Fruit fly (Drosophila melanogaster): ENCODE results near the gene Madm.

The Madm gene

DNA sequence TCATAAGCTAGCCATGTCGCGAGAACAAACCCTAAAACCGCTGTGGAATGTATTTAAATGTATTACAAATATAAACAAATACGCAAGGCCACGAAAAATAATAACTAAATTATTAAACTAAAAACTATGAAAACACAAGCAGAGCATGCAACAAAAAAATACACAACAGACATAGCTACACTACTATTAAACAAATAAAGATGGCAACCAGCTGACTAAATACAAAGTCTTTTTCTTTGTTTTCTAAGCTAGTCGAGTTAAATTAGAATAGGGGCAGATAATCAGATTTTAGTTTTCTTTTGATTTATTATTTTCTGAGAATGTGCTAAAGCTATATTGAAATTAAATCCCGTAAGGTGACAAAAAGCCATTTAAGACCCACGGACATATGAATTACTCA is 4.3 kb downstream of the Madm start (continued):
- TF ChIP-seq Hsf (GFP tag; optimal IDR thresholded peaks at IDR 0.05) = no peak
- TF ChIP-seq sug (tag; optimal IDR thresholded peaks at IDR 0.05) = peak; percentile 13
- no peak for TF ChIP-seq Dip2 (GFP tag; IDR thresholded peaks at IDR 0.05)
- no peak for TF ChIP-seq trem (tag; optimal IDR thresholded peaks at IDR 0.05)
- no peak for TF ChIP-seq CG4282 (GFP tag; optimal IDR thresholded peaks at IDR 0.05)
- peak; percentile 4 for TF ChIP-seq CG13424 (tag; optimal IDR thresholded peaks at IDR 0.05)
- TF ChIP-seq CG10543 (GFP tag; optimal IDR thresholded peaks at IDR 0.05) = peak; percentile 71
- peak; percentile 41; the same call in 1 of the 2 replicates for TF ChIP-seq Atf6 (GFP tag; IDR thresholded peaks at IDR 0.05)
- no peak for TF ChIP-seq lilli (GFP tag; optimal IDR thresholded peaks at IDR 0.05)
- TF ChIP-seq scrt (GFP tag; optimal IDR thresholded peaks at IDR 0.05) = peak; percentile 53
- TF ChIP-seq Meics (GFP tag; optimal IDR thresholded peaks at IDR 0.05) = peak; percentile 56
- TF ChIP-seq CG34422 (GFP tag; IDR thresholded peaks at IDR 0.05) = no peak
- TF ChIP-seq Mad (GFP tag; optimal IDR thresholded peaks at IDR 0.05) = no peak
- no peak for TF ChIP-seq Hey (tag; optimal IDR thresholded peaks at IDR 0.05)
- TF ChIP-seq gce (GFP tag; IDR thresholded peaks at IDR 0.05) = no peak
- TF ChIP-seq Rfx (GFP tag; IDR thresholded peaks at IDR 0.05) = peak; percentile 20; the same call in 1 of the 2 replicates
- TF ChIP-seq CG2875 (GFP tag; optimal IDR thresholded peaks at IDR 0.05) = peak; percentile 36
- no peak for TF ChIP-seq CG16779 (GFP tag; IDR thresholded peaks at IDR 0.05)
- no peak for TF ChIP-seq CkIIα-i1 (GFP tag; IDR thresholded peaks at IDR 0.05)
- no peak for TF ChIP-seq CG12155 (GFP tag; optimal IDR thresholded peaks at IDR 0.05)
- TF ChIP-seq dan (GFP tag; IDR thresholded peaks at IDR 0.05) = no peak
- TF ChIP-seq Optix (GFP tag; IDR thresholded peaks at IDR 0.05) = no peak
- no peak for TF ChIP-seq pita (GFP tag; optimal IDR thresholded peaks at IDR 0.05)
- no peak for TF ChIP-seq zf30C (GFP tag; optimal IDR thresholded peaks at IDR 0.05)
- no peak for TF ChIP-seq oc (tag; optimal IDR thresholded peaks at IDR 0.05)
- peak; percentile 63 for TF ChIP-seq CG15514 (GFP tag; optimal IDR thresholded peaks at IDR 0.05)
- TF ChIP-seq wdn (GFP tag; IDR thresholded peaks at IDR 0.05) = no peak
- peak; percentile 50 for TF ChIP-seq CG10209 (GFP tag; optimal IDR thresholded peaks at IDR 0.05)
- TF ChIP-seq CG17912 (GFP tag; optimal IDR thresholded peaks at IDR 0.05) = no peak
- TF ChIP-seq CG4854 (GFP tag; optimal IDR thresholded peaks at IDR 0.05) = peak; percentile 6
- TF ChIP-seq Abd-B (GFP tag; optimal IDR thresholded peaks at IDR 0.05) = no peak
- TF ChIP-seq E2f1 (GFP tag; IDR thresholded peaks at IDR 0.05) = no peak
- TF ChIP-seq CG11398 (GFP tag; optimal IDR thresholded peaks at IDR 0.05) = no peak
- no peak for TF ChIP-seq Doc2 (GFP tag; IDR thresholded peaks at IDR 0.05)
- TF ChIP-seq cwo (GFP tag; optimal IDR thresholded peaks at IDR 0.05) = peak; percentile 31
- TF ChIP-seq prd (optimal IDR thresholded peaks at IDR 0.05) = no peak
- TF ChIP-seq prd (GFP tag; IDR thresholded peaks at IDR 0.05) = no peak
- TF ChIP-seq Hr3 (GFP tag; optimal IDR thresholded peaks at IDR 0.05) = no peak
- TF ChIP-seq CG43689 (GFP tag; IDR thresholded peaks at IDR 0.05) = no peak
- peak; percentile 44 for TF ChIP-seq CG7556 (GFP tag; optimal IDR thresholded peaks at IDR 0.05)
- TF ChIP-seq insv (GFP tag; optimal IDR thresholded peaks at IDR 0.05) = peak in 1 of 2 experiments; percentile 13
- peak; percentile 46 for TF ChIP-seq HHEX (GFP tag; optimal IDR thresholded peaks at IDR 0.05)
- TF ChIP-seq sens (GFP tag) = peak; percentile 78
- no peak for TF ChIP-seq Hmx (GFP tag; optimal IDR thresholded peaks at IDR 0.05)
- TF ChIP-seq CG6683 (GFP tag; optimal IDR thresholded peaks at IDR 0.05) = peak; percentile 13
- no peak for TF ChIP-seq CG18764 (GFP tag; optimal IDR thresholded peaks at IDR 0.05)
- TF ChIP-seq CG13296 (GFP tag; optimal IDR thresholded peaks at IDR 0.05) = peak; percentile 66
- TF ChIP-seq CG12299 (tag; optimal IDR thresholded peaks at IDR 0.05) = peak; percentile 46
- TF ChIP-seq ttk (GFP tag; IDR thresholded peaks at IDR 0.05) = no peak
- peak; percentile 81 for TF ChIP-seq CG6813 (GFP tag; optimal IDR thresholded peaks at IDR 0.05)
- TF ChIP-seq Hmr (GFP tag; optimal IDR thresholded peaks at IDR 0.05) = peak; percentile 78
- TF ChIP-seq CG2129 (GFP tag; IDR thresholded peaks at IDR 0.05; ENCODE audit: partially characterized antibody) = no peak

Data from whole organism, embryonic.